Worm (Caenorhabditis elegans) whole organism, young adult: ENCODE data around the gene mlt-9.

Experiments
- B0261.1 ChIP-seq: sonication (generic microtip); optimal IDR thresholded peaks from 2 replicates; lab custom pipeline; 2016; ENCODE audit warnings: mild to moderate bottlenecking, missing genetic modification characterization, moderate library complexity, missing compliant biosample characterization
- F52B5.7 ChIP-seq: sonication (generic microtip); optimal IDR thresholded peaks from 2 replicates; lab custom pipeline; 2016; ENCODE audit warnings: mild to moderate bottlenecking, missing genetic modification characterization, missing compliant biosample characterization
- F57A8.1 ChIP-seq: fragments of 200-800 bp; sonication (Bioruptor generic); optimal IDR thresholded peaks from 2 replicates; lab custom pipeline; 2018; ENCODE audit warnings: mild to moderate bottlenecking, missing genetic modification characterization, moderate library complexity, missing compliant biosample characterization
- K11D2.4 ChIP-seq: fragments of 200-800 bp; sonication (Bioruptor generic); IDR thresholded peaks from 2 replicates; pipeline ENCODE4 v1.3.6; 2022; ENCODE audit warnings: missing genetic modification reagents, missing genetic modification characterization, missing compliant biosample characterization
- T07F8.4 ChIP-seq: sonication (generic microtip); optimal IDR thresholded peaks from 2 replicates; lab custom pipeline; 2016; ENCODE audit warnings: mild to moderate bottlenecking, missing genetic modification characterization, moderate library complexity, missing compliant biosample characterization
- Y56A3A.18 ChIP-seq: fragments of 200-800 bp; sonication (Bioruptor generic); IDR thresholded peaks from 2 replicates; pipeline ENCODE4 v1.3.6; 2022; ENCODE audit warnings: missing genetic modification reagents, missing genetic modification characterization, missing compliant biosample characterization
- Y67H2A.10 ChIP-seq: fragments of 200-800 bp; sonication (Bioruptor generic); conservative IDR thresholded peaks from 2 replicates; pipeline ENCODE4 v1.3.6; 2022; ENCODE audit warnings: missing genetic modification reagents, missing genetic modification characterization, missing compliant biosample characterization
- akir-1 ChIP-seq: fragments of 200-800 bp; sonication (Bioruptor generic); optimal IDR thresholded peaks from 2 replicates; lab custom pipeline; 2018; ENCODE audit warnings: mild to moderate bottlenecking, missing genetic modification characterization, moderate library complexity, missing compliant biosample characterization
- atf-7 ChIP-seq: sonication (generic microtip); optimal IDR thresholded peaks from 2 replicates; lab custom pipeline; 2017; ENCODE audit warnings: mild to moderate bottlenecking, missing genetic modification characterization, missing compliant biosample characterization
- attf-3 ChIP-seq: fragments of 200-800 bp; sonication (Bioruptor generic); conservative IDR thresholded peaks from 2 replicates; pipeline ENCODE4 v1.3.6; 2022; ENCODE audit warnings: missing genetic modification reagents, missing genetic modification characterization, missing compliant biosample characterization
- cebp-1 ChIP-seq, 2 experiments: fragments of 200-800 bp in 1 of 2; sonication (Bioruptor generic) in 1 of 2; sonication (generic microtip) in 1 of 2; IDR thresholded peaks in 1 of 2; optimal IDR thresholded peaks in 1 of 2; 2 replicates each; pipeline versions ENCODE4 v1.3.6 to Lab custom; 2017 to 2022; ENCODE audit warnings: missing compliant biosample characterization in 2 of 2, missing genetic modification characterization in 2 of 2, mild to moderate bottlenecking in 1 of 2, missing genetic modification reagents in 1 of 2, moderate library complexity in 1 of 2
- ceh-27 ChIP-seq: fragments of 200-800 bp; sonication (Bioruptor generic); optimal IDR thresholded peaks from 2 replicates; lab custom pipeline; 2018; ENCODE audit warnings: mild to moderate bottlenecking, missing genetic modification characterization, moderate library complexity, missing compliant biosample characterization
- ceh-40 ChIP-seq: fragments of 200-800 bp; sonication (Bioruptor generic); IDR thresholded peaks from 2 replicates; pipeline ENCODE4 v1.3.6; 2022; ENCODE audit warnings: missing genetic modification characterization, missing compliant biosample characterization
- ceh-79 ChIP-seq: sonication (generic microtip); optimal IDR thresholded peaks from 2 replicates; lab custom pipeline; 2017; ENCODE audit warnings: mild to moderate bottlenecking, missing genetic modification characterization, missing compliant biosample characterization
- dpff-1 ChIP-seq: sonication (generic microtip); optimal IDR thresholded peaks from 2 replicates; lab custom pipeline; 2017; ENCODE audit warnings: mild to moderate bottlenecking, missing genetic modification characterization, missing compliant biosample characterization
- egl-18 ChIP-seq: fragments of 200-800 bp; sonication (Bioruptor generic); IDR thresholded peaks from 2 replicates; pipeline ENCODE4 v1.3.6; 2022; ENCODE audit warnings: missing genetic modification reagents, missing genetic modification characterization, missing compliant biosample characterization
- ets-4 ChIP-seq: fragments of 200-800 bp; sonication (Bioruptor generic); optimal IDR thresholded peaks from 2 replicates; lab custom pipeline; 2018; ENCODE audit warnings: mild to moderate bottlenecking, missing genetic modification characterization, missing compliant biosample characterization
- fkh-3 ChIP-seq: sonication (generic microtip); optimal IDR thresholded peaks from 2 replicates; lab custom pipeline; 2016; ENCODE audit warnings: mild to moderate bottlenecking, missing genetic modification characterization, missing compliant biosample characterization
- gei-17 ChIP-seq: fragments of 200-800 bp; sonication (Bioruptor generic); optimal IDR thresholded peaks from 2 replicates; lab custom pipeline; 2018; ENCODE audit warnings: mild to moderate bottlenecking, missing genetic modification characterization, missing compliant biosample characterization
- hlh-12 ChIP-seq: sonication (generic microtip); optimal IDR thresholded peaks from 2 replicates; lab custom pipeline; 2016; ENCODE audit warnings: missing genetic modification characterization, missing compliant biosample characterization
- hmg-1.2 ChIP-seq: fragments of 200-800 bp; sonication (Bioruptor generic); IDR thresholded peaks from 2 replicates; pipeline ENCODE4 v1.3.6; 2022; ENCODE audit warnings: missing genetic modification reagents, missing genetic modification characterization, missing compliant biosample characterization
- hrde-1 ChIP-seq: sonication (generic microtip); optimal IDR thresholded peaks from 2 replicates; lab custom pipeline; 2016; ENCODE audit warnings: missing genetic modification characterization, mild to moderate bottlenecking, missing compliant biosample characterization, moderate library complexity, missing genotype, missing genetic modification reagents, borderline replicate concordance
- let-526 ChIP-seq: fragments of 200-800 bp; sonication (Bioruptor generic); IDR thresholded peaks from 2 replicates; pipeline ENCODE4 v1.3.6; 2022; ENCODE audit warnings: missing genetic modification reagents, missing genetic modification characterization, missing compliant biosample characterization
- lin-26 ChIP-seq: fragments of 200-800 bp; sonication (Bioruptor generic); IDR thresholded peaks from 2 replicates; pipeline ENCODE4 v1.3.6; 2022; ENCODE audit warnings: missing genetic modification reagents, missing genetic modification characterization, missing compliant biosample characterization
- lin-35 ChIP-seq, 3 experiments: fragments of 150-350 bp in 2 of 3; sonication (generic microtip) in 1 of 3; optimal IDR thresholded peaks; 2 replicates each; lab custom pipeline; 2014 to 2018; ENCODE audit warnings: missing biosample characterization in 3 of 3, missing genetic modification characterization in 3 of 3, missing genetic modification reagents in 3 of 3
- lin-40 ChIP-seq: sonication (generic microtip); optimal IDR thresholded peaks from 2 replicates; lab custom pipeline; 2016; ENCODE audit warnings: missing genetic modification characterization, mild to moderate bottlenecking, missing compliant biosample characterization, missing genotype, missing genetic modification reagents
- lir-1 ChIP-seq: fragments of 200-800 bp; sonication (Bioruptor generic); conservative IDR thresholded peaks from 2 replicates; pipeline ENCODE4 v1.3.6; 2022; ENCODE audit warnings: missing genetic modification reagents, missing genetic modification characterization, missing compliant biosample characterization
- madf-6 ChIP-seq: fragments of 200-800 bp; sonication (Bioruptor generic); IDR thresholded peaks from 2 replicates; pipeline ENCODE4 v1.3.6; 2022; ENCODE audit warnings: missing genetic modification reagents, missing genetic modification characterization, missing compliant biosample characterization
- madf-8 ChIP-seq: fragments of 200-800 bp; sonication (Bioruptor generic); conservative IDR thresholded peaks from 2 replicates; pipeline ENCODE4 v1.3.6; 2022; ENCODE audit warnings: missing genetic modification reagents, missing genetic modification characterization, missing compliant biosample characterization
- sea-2 ChIP-seq: fragments of 200-800 bp; sonication (Bioruptor generic); IDR thresholded peaks from 2 replicates; pipeline ENCODE4 v1.3.6; 2022; ENCODE audit warnings: missing genetic modification characterization, missing compliant biosample characterization
- somi-1 ChIP-seq: fragments of 200-800 bp; sonication (Bioruptor generic); optimal IDR thresholded peaks from 2 replicates; lab custom pipeline; 2018; ENCODE audit warnings: mild to moderate bottlenecking, missing genetic modification characterization, missing compliant biosample characterization
- unc-130 ChIP-seq: sonication (generic microtip); optimal IDR thresholded peaks from 2 replicates; lab custom pipeline; 2016; ENCODE audit warnings: missing genetic modification reagents, missing genetic modification characterization, missing compliant biosample characterization
- zfh-2 ChIP-seq: fragments of 200-800 bp; sonication (Bioruptor generic); conservative IDR thresholded peaks from 2 replicates; pipeline ENCODE4 v1.3.6; 2022; ENCODE audit warnings: missing genetic modification reagents, missing genetic modification characterization, missing compliant biosample characterization
- ztf-26 ChIP-seq: sonication (generic microtip); optimal IDR thresholded peaks from 2 replicates; lab custom pipeline; 2017; ENCODE audit warnings: missing genetic modification characterization, missing compliant biosample characterization
- ztf-3 ChIP-seq: fragments of 200-800 bp; sonication (Bioruptor generic); optimal IDR thresholded peaks from 2 replicates; lab custom pipeline; 2018; ENCODE audit warnings: mild to moderate bottlenecking, missing genetic modification characterization, missing compliant biosample characterization

mlt-9 gene

DNA sequence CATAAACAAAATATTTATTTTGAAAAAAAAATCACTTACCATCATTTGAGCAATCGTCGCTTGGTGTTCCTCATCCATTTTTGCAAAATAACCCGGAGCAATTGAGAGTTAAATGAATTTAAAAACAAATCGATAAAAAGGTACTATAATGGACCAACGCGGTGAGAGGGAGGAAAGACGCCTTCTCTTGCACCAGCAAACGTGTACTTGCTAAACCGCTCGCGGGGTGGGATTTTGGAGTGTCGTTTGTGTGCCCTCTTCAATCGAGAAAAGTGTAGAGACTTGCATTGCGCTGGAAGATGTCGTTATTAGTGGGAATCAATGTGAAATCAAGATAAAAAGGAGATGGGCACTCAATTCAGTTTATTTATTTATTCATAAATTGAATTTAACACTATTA lies 23.8 kb downstream of the mlt-9 start, which contains the start of gene H40L08.1:
TSS of gene H40L08.1 (minus strand) at position 292 of the 400 bp plus-strand sequence.
- TF ChIP-seq lin-40 (tag; lab: Kevin White, UChicago) (no peak), ceh-27 (no peak), attf-3 (GFP tag; lab: Robert Waterston, UW) (peak; percentile 90), unc-130 (no peak), madf-6 (GFP tag; lab: Robert Waterston, UW) (no peak)
- TF ChIP-seq, all 124 proteins: peak for 1

DNA sequence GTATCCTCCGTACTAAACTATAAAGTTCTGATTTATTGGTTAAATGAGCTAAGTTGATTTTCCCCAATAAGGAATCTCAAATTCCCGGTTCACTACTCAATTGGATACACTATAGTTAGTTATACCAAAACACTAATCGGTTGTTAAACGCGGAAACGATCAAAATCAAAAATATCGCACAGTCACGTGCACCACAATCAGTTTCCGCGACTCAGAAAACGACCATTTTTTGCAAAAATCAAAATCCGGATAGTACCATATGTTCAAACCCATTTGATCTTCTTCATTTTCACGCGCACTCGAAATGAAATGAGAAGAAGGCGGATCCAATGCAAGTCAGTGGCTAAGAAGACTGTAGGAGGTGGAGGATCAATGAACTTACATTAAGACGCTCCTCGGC lies 26.1 kb downstream of the mlt-9 start:
- 0 out of 2 replicates have a peak, but pooled peaks have one; percentile 22 for TF ChIP-seq lin-26 (GFP tag; lab: Robert Waterston, UW)
- no peak for TF ChIP-seq ztf-3 (GFP tag; lab: Kevin White, UChicago)

DNA sequence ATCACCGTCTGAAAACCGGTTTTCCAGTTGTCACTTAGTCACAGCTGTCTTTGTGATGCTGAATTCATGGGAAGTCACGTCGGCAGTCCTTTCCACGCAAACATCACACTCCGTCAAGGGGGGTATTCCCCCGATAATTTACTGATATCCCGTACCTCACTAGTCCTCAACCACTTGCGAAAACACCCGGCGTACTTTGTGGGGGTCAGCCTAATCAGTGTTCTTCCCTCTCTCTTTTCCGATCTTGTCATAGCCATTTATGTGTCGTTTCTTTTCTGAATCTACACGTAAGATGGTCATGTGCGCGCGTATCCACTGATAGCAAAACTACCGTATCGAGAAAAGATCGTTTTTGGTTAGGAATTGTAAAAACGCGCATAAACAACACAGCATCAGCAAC lies 28.2 kb downstream of the mlt-9 start:
- TF ChIP-seq lin-35 (GFP tag; optimal IDR thresholded peaks at IDR 0.05; lab: Kevin White, UChicago), result no peak
- TF ChIP-seq ztf-26 (tag; lab: Kevin White, UChicago), result peak; percentile 59
- TF ChIP-seq lin-40 (tag; lab: Kevin White, UChicago), result peak; percentile 28
- no peak for TF ChIP-seq cebp-1 (GFP tag; IDR thresholded peaks at IDR 0.05; lab: Robert Waterston, UW)
- TF ChIP-seq cebp-1 (tag; optimal IDR thresholded peaks at IDR 0.05; lab: Kevin White, UChicago), result peak; percentile 9

DNA sequence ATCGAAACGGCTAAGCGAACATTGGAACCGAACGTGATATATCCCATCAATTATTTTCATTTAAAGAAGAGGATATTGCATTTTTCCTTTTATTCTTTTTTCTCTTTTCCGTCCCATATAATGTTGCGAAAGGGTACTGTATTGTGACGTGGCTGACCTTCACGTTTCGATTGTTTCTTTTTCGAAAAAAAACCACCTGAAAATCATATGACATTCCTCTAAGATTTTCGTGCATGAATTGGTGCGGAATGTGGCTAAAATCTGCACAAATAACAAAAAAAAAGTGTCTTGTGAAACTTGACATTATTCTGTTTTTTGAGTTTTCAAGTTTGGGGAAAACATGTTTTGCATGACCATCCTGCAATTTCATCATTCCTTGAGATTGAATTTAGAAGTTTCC lies 29.3 kb downstream of the mlt-9 start:
- TF ChIP-seq zfh-2 (GFP tag; lab: Robert Waterston, UW), result no peak
- no peak for TF ChIP-seq hmg-1.2 (GFP tag; lab: Robert Waterston, UW)
- TF ChIP-seq lir-1 (GFP tag; lab: Robert Waterston, UW), result no peak
- TF ChIP-seq ceh-40 (GFP tag; lab: Robert Waterston, UW), result no peak
- no peak for TF ChIP-seq cebp-1 (GFP tag; IDR thresholded peaks at IDR 0.05; lab: Robert Waterston, UW)
- peak; percentile 26 for TF ChIP-seq cebp-1 (tag; optimal IDR thresholded peaks at IDR 0.05; lab: Kevin White, UChicago)
- no peak for TF ChIP-seq ets-4 (GFP tag; lab: Kevin White, UChicago)
- 0 out of 2 replicates have a peak, but pooled peaks have one; percentile 31 for TF ChIP-seq K11D2.4 (GFP tag; lab: Robert Waterston, UW)
- TF ChIP-seq F52B5.7, result no peak
- no peak for TF ChIP-seq atf-7
- TF ChIP-seq dpff-1 (tag; lab: Kevin White, UChicago), result no peak
- no peak for TF ChIP-seq hlh-12 (tag; lab: Kevin White, UChicago)
- no peak for TF ChIP-seq let-526 (GFP tag; lab: Robert Waterston, UW)

DNA sequence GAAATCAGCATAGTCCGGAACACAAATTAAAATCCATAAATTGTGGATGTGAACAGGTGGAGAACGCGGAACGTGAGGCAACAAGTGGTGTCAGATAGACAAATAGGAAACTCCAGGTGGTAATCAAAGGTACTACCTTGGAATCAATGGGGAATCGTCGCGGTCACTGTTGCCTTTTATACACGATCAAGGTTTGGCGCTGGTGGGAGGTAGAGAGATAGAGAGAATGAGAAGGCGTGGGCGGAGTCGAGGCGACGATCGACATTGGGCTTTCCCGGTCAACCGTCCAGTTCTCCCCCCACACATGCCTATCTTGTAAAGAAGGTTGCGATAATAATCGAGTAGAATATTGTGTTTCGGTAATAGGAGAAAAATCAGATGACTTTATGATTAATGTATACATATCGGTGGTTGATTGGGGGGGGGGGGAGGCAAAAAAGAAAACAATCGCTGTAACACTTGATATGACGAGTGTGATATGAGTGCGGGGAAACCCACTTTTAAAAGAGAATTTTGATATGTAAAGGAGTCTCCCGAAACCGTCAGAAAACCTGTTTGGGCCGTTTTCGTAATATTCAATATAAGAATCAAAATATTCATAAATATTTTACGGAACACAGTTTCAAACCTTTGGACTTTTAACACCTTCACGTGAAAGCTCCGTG lies 29.9 kb downstream of the mlt-9 start, which contains the start of the genes H40L08.8, H40L08.2 and H40L08.7:
TSS of gene H40L08.8 (minus strand) at position 37 of the 665 bp plus-strand sequence.
TSS of gene H40L08.2 (minus strand) at position 148 of the 665 bp plus-strand sequence.
TSS of gene H40L08.7 (minus strand) at position 148 of the 665 bp plus-strand sequence.
- TF ChIP-seq F57A8.1 (GFP tag; lab: Kevin White, UChicago) (no peak), somi-1 (GFP tag; lab: Kevin White, UChicago) (no peak), hrde-1 (tag; lab: Kevin White, UChicago) (no peak), fkh-3 (tag; lab: Kevin White, UChicago) (no peak), Y67H2A.10 (GFP tag; lab: Robert Waterston, UW) (no peak), lin-35 (GFP tag; optimal IDR thresholded peaks at IDR 0.05; lab: Kevin White, UChicago) (no peak), B0261.1 (tag; lab: Kevin White, UChicago) (no peak), ceh-79 (tag; lab: Kevin White, UChicago) (no peak), sea-2 (GFP tag; lab: Robert Waterston, UW) (no peak), madf-6 (GFP tag; lab: Robert Waterston, UW) (no peak), atf-7 (no peak), hmg-1.2 (GFP tag; lab: Robert Waterston, UW) (no peak), T07F8.4 (tag; lab: Kevin White, UChicago) (no peak), ztf-26 (tag; lab: Kevin White, UChicago) (no peak), madf-8 (GFP tag; lab: Robert Waterston, UW) (no peak), gei-17 (GFP tag; lab: Kevin White, UChicago) (no peak), egl-18 (GFP tag; lab: Robert Waterston, UW) (no peak), akir-1 (GFP tag; lab: Kevin White, UChicago) (no peak), ceh-27 (no peak), Y56A3A.18 (no peak)
